Fruit fly (Drosophila melanogaster) whole organism, embryonic: ENCODE data around the gene amos.
A peak's percentile ranks its signal among the peaks of the same experiment; 100 is the strongest.

Experiments
- B-H1 ChIP-seq: fragments of 200-800 bp; sonication (Bioruptor generic); IDR thresholded peaks from 3 replicates; pipeline ENCODE4 v1.3.6; 2022; ENCODE audit warnings: missing biosample characterization, missing genetic modification characterization
- Bteb2 ChIP-seq: fragments of 200-800 bp; sonication (Bioruptor generic); optimal IDR thresholded peaks from 2 replicates; lab custom pipeline; 2016; ENCODE audit warnings: missing biosample characterization, missing genetic modification characterization
- C15 ChIP-seq: fragments of 200-800 bp; sonication (Bioruptor generic); IDR thresholded peaks from 3 replicates; pipeline ENCODE4 v1.3.6; 2022; ENCODE audit warnings: missing biosample characterization, missing genetic modification characterization
- CG10274 ChIP-seq: fragments of 200-800 bp; sonication (Bioruptor generic); optimal IDR thresholded peaks from 3 replicates; lab custom pipeline; 2017; ENCODE audit warnings: missing biosample characterization, mild to moderate bottlenecking, missing genetic modification characterization
- CG10321 ChIP-seq: fragments of 200-800 bp; sonication (Bioruptor generic); IDR thresholded peaks from 2 replicates; pipeline ENCODE4 v1.3.6; 2022; ENCODE audit warnings: missing biosample characterization, missing genetic modification characterization
- CG10366 ChIP-seq: fragments of 200-800 bp; sonication (Bioruptor generic); IDR thresholded peaks from 2 replicates; pipeline ENCODE4 v1.3.6; 2022; ENCODE audit warnings: missing biosample characterization, missing genetic modification characterization
- CG10462 ChIP-seq: fragments of 200-800 bp; sonication (Bioruptor generic); optimal IDR thresholded peaks from 2 replicates; lab custom pipeline; 2016; ENCODE audit warnings: missing biosample characterization, missing genetic modification characterization
- CG11504 ChIP-seq: fragments of 200-800 bp; sonication (Bioruptor generic); optimal IDR thresholded peaks from 3 replicates; lab custom pipeline; 2019; ENCODE audit warnings: missing biosample characterization, mild to moderate bottlenecking, missing genetic modification characterization, moderate library complexity
- CG12071 ChIP-seq: fragments of 200-800 bp; sonication (Bioruptor generic); optimal IDR thresholded peaks from 3 replicates; lab custom pipeline; 2018; ENCODE audit warnings: missing biosample characterization, mild to moderate bottlenecking, missing genetic modification characterization
- CG15696 ChIP-seq: fragments of 200-800 bp; sonication (Bioruptor generic); optimal IDR thresholded peaks from 2 replicates; lab custom pipeline; 2019; ENCODE audit warnings: missing biosample characterization, mild to moderate bottlenecking, missing genetic modification characterization, moderate library complexity
- CG16815 ChIP-seq: fragments of 200-800 bp; sonication (Bioruptor generic); optimal IDR thresholded peaks from 3 replicates; lab custom pipeline; 2017; ENCODE audit warnings: missing biosample characterization, mild to moderate bottlenecking, missing genetic modification characterization
- CG17186 ChIP-seq: fragments of 200-800 bp; sonication (Bioruptor generic); optimal IDR thresholded peaks from 3 replicates; lab custom pipeline; 2017; ENCODE audit warnings: missing biosample characterization, missing genetic modification reagents, missing genetic modification characterization
- CG2116 ChIP-seq: fragments of 200-800 bp; sonication (Bioruptor generic); optimal IDR thresholded peaks from 3 replicates; lab custom pipeline; 2018; ENCODE audit warnings: missing biosample characterization, mild to moderate bottlenecking, missing genetic modification characterization
- CG30403 ChIP-seq: fragments of 200-800 bp; sonication (Bioruptor generic); optimal IDR thresholded peaks from 3 replicates; lab custom pipeline; 2016; ENCODE audit warnings: missing biosample characterization, missing genetic modification characterization
- CG31365 ChIP-seq: fragments of 200-800 bp; sonication (Bioruptor generic); optimal IDR thresholded peaks from 2 replicates; lab custom pipeline; 2018; ENCODE audit warnings: missing biosample characterization, mild to moderate bottlenecking, missing genetic modification characterization
- CG32532 ChIP-seq: fragments of 200-800 bp; sonication (Bioruptor generic); IDR thresholded peaks from 2 replicates; pipeline ENCODE4 v1.3.6; 2022; ENCODE audit warnings: missing biosample characterization, missing genetic modification characterization
- CG34376 ChIP-seq: fragments of 200-800 bp; sonication (Bioruptor generic); optimal IDR thresholded peaks from 2 replicates; lab custom pipeline; 2018; ENCODE audit warnings: missing biosample characterization, mild to moderate bottlenecking, missing genetic modification characterization
- CG3838 ChIP-seq: fragments of 200-800 bp; sonication (Bioruptor generic); optimal IDR thresholded peaks from 3 replicates; lab custom pipeline; 2016; ENCODE audit warnings: missing biosample characterization, missing genetic modification characterization
- CG3995 ChIP-seq: fragments of 200-800 bp; sonication (Bioruptor generic); optimal IDR thresholded peaks from 3 replicates; lab custom pipeline; 2016; ENCODE audit warnings: missing biosample characterization, missing genetic modification characterization
- CG43689 ChIP-seq: fragments of 200-800 bp; sonication (Bioruptor generic); IDR thresholded peaks from 2 replicates; pipeline ENCODE4 v1.3.6; 2022; ENCODE audit warnings: missing biosample characterization, missing genetic modification characterization
- CG4424 ChIP-seq: fragments of 200-800 bp; sonication (Bioruptor generic); optimal IDR thresholded peaks from 3 replicates; lab custom pipeline; 2016; ENCODE audit warnings: missing biosample characterization, missing genetic modification characterization
- CG4707 ChIP-seq: fragments of 200-800 bp; sonication (Bioruptor generic); optimal IDR thresholded peaks from 2 replicates; lab custom pipeline; 2018; ENCODE audit warnings: missing biosample characterization, mild to moderate bottlenecking, missing genetic modification characterization, moderate library complexity
- CG9609 ChIP-seq: fragments of 200-800 bp; sonication (Bioruptor generic); optimal IDR thresholded peaks from 3 replicates; lab custom pipeline; 2016; ENCODE audit warnings: missing biosample characterization, missing genetic modification characterization
- Dll ChIP-seq: fragments of 200-800 bp; sonication (Bioruptor generic); IDR thresholded peaks from 4 replicates; pipeline ENCODE4 v1.3.6; 2022; ENCODE audit warnings: missing biosample characterization, missing genetic modification characterization; ENCODE audit not compliant: partially characterized antibody
- Elba2 ChIP-seq: fragments of 200-800 bp; sonication (Bioruptor generic); optimal IDR thresholded peaks from 3 replicates; lab custom pipeline; 2016; ENCODE audit warnings: missing biosample characterization, missing genetic modification characterization
- GATAe ChIP-seq: fragments of 200-800 bp; sonication (Bioruptor generic); conservative IDR thresholded peaks from 2 replicates; pipeline ENCODE4 v1.3.6; 2022; ENCODE audit warnings: missing biosample characterization, missing genetic modification characterization
- Gsc ChIP-seq: fragments of 200-800 bp; sonication (Bioruptor generic); IDR thresholded peaks from 2 replicates; pipeline ENCODE4 v1.3.6; 2022; ENCODE audit warnings: missing biosample characterization, missing genetic modification characterization
- MTF-1 ChIP-seq: fragments of 200-800 bp; sonication (Bioruptor generic); optimal IDR thresholded peaks from 2 replicates; lab custom pipeline; 2018; ENCODE audit warnings: missing biosample characterization, mild to moderate bottlenecking, missing genetic modification characterization, borderline replicate concordance
- PHDP ChIP-seq: fragments of 200-800 bp; sonication (Bioruptor generic); optimal IDR thresholded peaks from 3 replicates; lab custom pipeline; 2018; ENCODE audit warnings: missing biosample characterization, mild to moderate bottlenecking, missing genetic modification characterization, moderate library complexity
- Poxn ChIP-seq: fragments of 200-800 bp; sonication (Bioruptor generic); IDR thresholded peaks from 2 replicates; pipeline ENCODE4 v1.3.6; 2022; ENCODE audit warnings: missing biosample characterization, missing genetic modification characterization
- Sin3A ChIP-seq: fragments of >200 bp; optimal IDR thresholded peaks from 2 replicates; lab custom pipeline; 2018
- ap ChIP-seq: fragments of 200-800 bp; sonication (Bioruptor generic); IDR thresholded peaks from 2 replicates; pipeline ENCODE4 v1.3.6; 2022; ENCODE audit warnings: missing biosample characterization, missing genetic modification characterization
- bab2 ChIP-seq: fragments of 200-800 bp; sonication (Bioruptor generic); optimal IDR thresholded peaks from 2 replicates; lab custom pipeline; 2016; ENCODE audit warnings: missing biosample characterization, missing genetic modification characterization
- bcd ChIP-seq: fragments of 200-800 bp; sonication (Bioruptor generic); optimal IDR thresholded peaks from 2 replicates; lab custom pipeline; 2017; ENCODE audit warnings: missing biosample characterization, mild to moderate bottlenecking, missing genetic modification characterization
- crol ChIP-seq: fragments of 200-800 bp; sonication (Bioruptor generic); IDR thresholded peaks from 2 replicates; pipeline ENCODE4 v1.3.6; 2022; ENCODE audit warnings: missing biosample characterization, missing genetic modification characterization
- cwo ChIP-seq: fragments of 200-800 bp; sonication (Bioruptor generic); optimal IDR thresholded peaks from 3 replicates; lab custom pipeline; 2017; ENCODE audit warnings: missing biosample characterization, missing genetic modification characterization, mild to moderate bottlenecking, moderate library complexity, missing genetic modification reagents
- emc ChIP-seq: fragments of 200-800 bp; sonication (Bioruptor generic); optimal IDR thresholded peaks from 2 replicates; lab custom pipeline; 2016; ENCODE audit warnings: missing biosample characterization, missing genetic modification characterization
- ems ChIP-seq: fragments of 200-800 bp; sonication (Bioruptor generic); optimal IDR thresholded peaks from 3 replicates; lab custom pipeline; 2016; ENCODE audit warnings: missing biosample characterization, missing genetic modification characterization
- fd102C ChIP-seq: fragments of 200-800 bp; sonication (Bioruptor generic); optimal IDR thresholded peaks from 2 replicates; lab custom pipeline; 2018; ENCODE audit warnings: missing biosample characterization, mild to moderate bottlenecking, missing genetic modification characterization, moderate library complexity
- gem ChIP-seq: fragments of 200-800 bp; sonication (Bioruptor generic); optimal IDR thresholded peaks from 2 replicates; lab custom pipeline; 2019; ENCODE audit warnings: missing biosample characterization, mild to moderate bottlenecking, missing genetic modification characterization, moderate library complexity
- grn ChIP-seq: fragments of 200-800 bp; sonication (Bioruptor generic); optimal IDR thresholded peaks from 3 replicates; lab custom pipeline; 2017; ENCODE audit warnings: missing biosample characterization, missing genetic modification characterization
- gro ChIP-seq: fragments of 200-800 bp; sonication (Bioruptor generic); optimal IDR thresholded peaks from 2 replicates; lab custom pipeline; 2016; ENCODE audit warnings: missing biosample characterization, missing genetic modification characterization
- hth ChIP-seq: fragments of >200 bp; optimal IDR thresholded peaks from 2 replicates; lab custom pipeline; 2017; ENCODE audit warnings: inconsistent platforms
- jumu ChIP-seq: fragments of 200-800 bp; sonication (Bioruptor generic); optimal IDR thresholded peaks from 3 replicates; lab custom pipeline; 2016; ENCODE audit warnings: missing biosample characterization, missing genetic modification characterization
- lbe ChIP-seq: fragments of 200-800 bp; sonication (Bioruptor generic); optimal IDR thresholded peaks from 2 replicates; lab custom pipeline; 2016; ENCODE audit warnings: missing biosample characterization, mild to moderate bottlenecking, missing genetic modification characterization
- mirr ChIP-seq: fragments of 200-800 bp; sonication (Bioruptor generic); optimal IDR thresholded peaks from 3 replicates; lab custom pipeline; 2018; ENCODE audit warnings: missing biosample characterization, mild to moderate bottlenecking, missing genetic modification characterization
- odd ChIP-seq: fragments of 200-800 bp; sonication (Bioruptor generic); optimal IDR thresholded peaks from 2 replicates; lab custom pipeline; 2017; ENCODE audit warnings: missing biosample characterization, mild to moderate bottlenecking, missing genetic modification characterization
- pzg ChIP-seq: fragments of 200-800 bp; sonication (Bioruptor generic); optimal IDR thresholded peaks from 3 replicates; lab custom pipeline; 2018; ENCODE audit warnings: missing biosample characterization, mild to moderate bottlenecking, missing genetic modification characterization, moderate library complexity
- sens ChIP-seq: fragments of 200-800 bp; sonication (Bioruptor generic); peaks from one replicate; lab custom pipeline; 2016; ENCODE audit warnings: missing biosample characterization, missing genetic modification characterization
- shn ChIP-seq: fragments of 200-800 bp; sonication (Bioruptor generic); optimal IDR thresholded peaks from 3 replicates; lab custom pipeline; 2016; ENCODE audit warnings: missing biosample characterization, missing genetic modification characterization
- stc ChIP-seq: fragments of 200-800 bp; sonication (Bioruptor generic); IDR thresholded peaks from 2 replicates; pipeline ENCODE4 v1.3.6; 2022; ENCODE audit warnings: missing biosample characterization, missing genetic modification characterization
- stwl ChIP-seq: fragments of 200-800 bp; sonication (Bioruptor generic); optimal IDR thresholded peaks from 3 replicates; lab custom pipeline; 2018; ENCODE audit warnings: missing biosample characterization, mild to moderate bottlenecking, missing genetic modification characterization, moderate library complexity
- sug ChIP-seq: fragments of 200-800 bp; optimal IDR thresholded peaks from 2 replicates; lab custom pipeline; 2019; ENCODE audit warnings: missing biosample characterization, mild to moderate bottlenecking, missing genetic modification characterization, moderate library complexity

Gene amos

DNA sequence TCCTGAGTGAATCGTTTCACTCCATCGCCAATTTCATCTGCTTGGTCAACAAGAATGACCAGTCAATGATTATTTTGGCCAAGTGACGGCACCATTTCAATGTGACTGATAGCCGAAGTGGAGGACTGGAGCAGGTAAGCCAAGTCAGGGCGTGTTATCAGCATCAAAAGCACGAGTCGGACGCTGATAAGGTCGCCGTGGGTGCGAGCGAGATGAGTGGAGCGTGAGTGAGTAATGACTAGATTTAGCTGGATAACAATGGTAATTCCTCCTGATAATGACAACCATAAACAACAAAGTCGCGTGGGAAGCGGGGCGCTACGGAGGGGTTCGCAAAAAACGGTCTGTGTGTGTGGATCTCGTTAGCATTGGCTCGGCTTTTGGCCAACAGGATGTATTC is 35.7 kb downstream of the amos start (continued):
- TF ChIP-seq CG43689 (GFP tag; lab: Robert Waterston, UW) (no peak), CG34376 (GFP tag; lab: Kevin White, UChicago) (peak; percentile 28), CG15696 (no peak), B-H1 (GFP tag; lab: Robert Waterston, UW) (no peak), crol (GFP tag; lab: Robert Waterston, UW) (no peak), CG10366 (GFP tag; lab: Robert Waterston, UW) (no peak), Elba2 (GFP tag; lab: Kevin White, UChicago) (no peak), Gsc (GFP tag; lab: Robert Waterston, UW) (no peak), gro (GFP tag; lab: Kevin White, UChicago) (peak; percentile 19), lbe (GFP tag; lab: Kevin White, UChicago) (no peak), gem (tag; lab: Kevin White, UChicago) (peak; percentile 26), CG31365 (tag; lab: Kevin White, UChicago) (no peak), CG17186 (GFP tag; lab: Kevin White, UChicago) (no peak), Dll (no peak), odd (GFP tag; lab: Kevin White, UChicago) (no peak), C15 (GFP tag; lab: Robert Waterston, UW) (no peak), CG3838 (GFP tag; lab: Kevin White, UChicago) (no peak), ems (GFP tag; lab: Kevin White, UChicago) (no peak), hth (lab: Kevin White, UChicago) (no peak), CG16815 (GFP tag; lab: Kevin White, UChicago) (no peak), Poxn (GFP tag; lab: Robert Waterston, UW) (no peak), CG10462 (GFP tag; lab: Kevin White, UChicago) (no peak), shn (GFP tag; lab: Kevin White, UChicago) (peak; percentile 7), cwo (GFP tag; lab: Kevin White, UChicago) (peak; percentile 88), CG3995 (GFP tag; lab: Kevin White, UChicago) (no peak), bcd (GFP tag; lab: Kevin White, UChicago) (no peak), CG10321 (GFP tag; lab: Robert Waterston, UW) (0 out of 2 replicates have a peak, but pooled peaks have one; percentile 25), CG9609 (GFP tag; lab: Kevin White, UChicago) (no peak), Bteb2 (GFP tag; lab: Kevin White, UChicago) (no peak), MTF-1 (GFP tag; lab: Kevin White, UChicago) (no peak), fd102C (GFP tag; lab: Kevin White, UChicago) (no peak), jumu (GFP tag; lab: Kevin White, UChicago) (no peak), stwl (tag; lab: Kevin White, UChicago) (no peak), CG11504 (no peak), ap (GFP tag; lab: Robert Waterston, UW) (no peak), CG30403 (no peak), CG10274 (GFP tag; lab: Kevin White, UChicago) (no peak), grn (GFP tag; lab: Kevin White, UChicago) (peak; percentile 82), sens (peak; percentile 6), CG2116 (GFP tag; lab: Kevin White, UChicago) (no peak), CG12071 (GFP tag; lab: Kevin White, UChicago) (no peak), CG4707 (GFP tag; lab: Kevin White, UChicago) (no peak), CG32532 (GFP tag; lab: Robert Waterston, UW) (0 out of 2 replicates have a peak, but pooled peaks have one; percentile 9), pzg (GFP tag; lab: Kevin White, UChicago) (no peak), bab2 (GFP tag; lab: Kevin White, UChicago) (no peak), GATAe (GFP tag; lab: Robert Waterston, UW) (peak; percentile 77), stc (GFP tag; lab: Robert Waterston, UW) (no peak), CG4424 (no peak), Sin3A (lab: Kevin White, UChicago) (no peak), mirr (GFP tag; lab: Kevin White, UChicago) (peak; percentile 62), sug (tag; lab: Kevin White, UChicago) (peak; percentile 77), emc (GFP tag; lab: Kevin White, UChicago) (no peak), PHDP (tag; lab: Kevin White, UChicago) (no peak)
